Fruit fly (Drosophila melanogaster) whole organism, embryonic: Measurements from ENCODE around the gene Nnp-1.
A peak's percentile ranks its signal among the peaks of the same experiment; 100 is the strongest.

Experiments used
- CG10147 ChIP-seq: fragments of 200-800 bp; sonication (Bioruptor generic); optimal IDR thresholded peaks from 2 replicates; lab custom pipeline; 2019; ENCODE audit warnings: missing biosample characterization, mild to moderate bottlenecking, missing genetic modification characterization, moderate library complexity
- CG10321 ChIP-seq: fragments of 200-800 bp; sonication (Bioruptor generic); IDR thresholded peaks from 2 replicates; pipeline ENCODE4 v1.3.6; 2022; ENCODE audit warnings: missing biosample characterization, missing genetic modification characterization
- CG10543 ChIP-seq: fragments of 200-800 bp; sonication (Bioruptor generic); optimal IDR thresholded peaks from 3 replicates; lab custom pipeline; 2017; ENCODE audit warnings: missing biosample characterization, mild to moderate bottlenecking, missing genetic modification characterization, moderate library complexity
- CG12155 ChIP-seq: fragments of 200-800 bp; sonication (Bioruptor generic); optimal IDR thresholded peaks from 3 replicates; lab custom pipeline; 2016; ENCODE audit warnings: missing biosample characterization, missing genetic modification characterization
- CG14860 ChIP-seq: fragments of 200-800 bp; sonication (Bioruptor generic); IDR thresholded peaks from 3 replicates; pipeline ENCODE4 v1.3.6; 2022; ENCODE audit warnings: missing biosample characterization, missing genetic modification characterization; ENCODE audit not compliant: partially characterized antibody
- CG14965 ChIP-seq: fragments of 200-800 bp; sonication (Bioruptor generic); optimal IDR thresholded peaks from 2 replicates; lab custom pipeline; 2016; ENCODE audit warnings: missing biosample characterization, missing genetic modification characterization, borderline replicate concordance
- CG42726 ChIP-seq: fragments of 200-800 bp; sonication (Bioruptor generic); IDR thresholded peaks from 2 replicates; pipeline ENCODE4 v1.3.6; 2022; ENCODE audit warnings: missing biosample characterization, missing genetic modification characterization; ENCODE audit not compliant: partially characterized antibody
- CG6654 ChIP-seq: fragments of 200-800 bp; sonication (Bioruptor generic); optimal IDR thresholded peaks from 2 replicates; lab custom pipeline; 2017; ENCODE audit warnings: missing biosample characterization, mild to moderate bottlenecking, missing genetic modification characterization
- CG6689 ChIP-seq: fragments of 200-800 bp; sonication (Bioruptor generic); IDR thresholded peaks from 2 replicates; pipeline ENCODE4 v1.3.6; 2022; ENCODE audit warnings: missing biosample characterization, missing genetic modification characterization
- CG6791 ChIP-seq: fragments of 200-800 bp; sonication (Bioruptor generic); IDR thresholded peaks from 3 replicates; pipeline ENCODE4 v1.3.6; 2022; ENCODE audit warnings: missing biosample characterization, missing genetic modification characterization; ENCODE audit not compliant: partially characterized antibody
- CG6854 ChIP-seq: fragments of 200-800 bp; sonication (Bioruptor generic); optimal IDR thresholded peaks from 3 replicates; lab custom pipeline; 2017; ENCODE audit warnings: missing biosample characterization, mild to moderate bottlenecking, missing genetic modification characterization
- Dfd ChIP-seq, 2 experiments: fragments of >200 bp; optimal IDR thresholded peaks; 2 replicates each; lab custom pipeline; 2017; ENCODE audit warnings: missing biosample characterization in 2 of 2, missing genetic modification characterization in 2 of 2
- HLHmδ ChIP-seq: fragments of 200-800 bp; sonication (Bioruptor generic); optimal IDR thresholded peaks from 2 replicates; lab custom pipeline; 2018; ENCODE audit warnings: missing biosample characterization, mild to moderate bottlenecking, missing genetic modification characterization, moderate library complexity
- Hr3 ChIP-seq: fragments of 200-800 bp; sonication (Bioruptor generic); optimal IDR thresholded peaks from 3 replicates; lab custom pipeline; 2016; ENCODE audit warnings: missing biosample characterization, missing genetic modification characterization
- Hr51 ChIP-seq, 2 experiments: fragments of 200-800 bp; sonication (Bioruptor generic); optimal IDR thresholded peaks; 2 replicates in 1 of 2; 3 replicates in 1 of 2; lab custom pipeline; 2016 to 2018; ENCODE audit warnings: missing biosample characterization in 2 of 2, missing genetic modification characterization in 2 of 2, mild to moderate bottlenecking in 1 of 2, moderate library complexity in 1 of 2
- Lhr ChIP-seq: fragments of 200-800 bp; sonication (Bioruptor generic); optimal IDR thresholded peaks from 3 replicates; lab custom pipeline; 2017; ENCODE audit warnings: mild to moderate bottlenecking, missing biosample characterization, missing genetic modification reagents, missing genetic modification characterization
- Rfx ChIP-seq: fragments of 200-800 bp; sonication (Bioruptor generic); IDR thresholded peaks from 2 replicates; pipeline ENCODE4 v1.3.6; 2022; ENCODE audit warnings: missing biosample characterization, missing genetic modification characterization
- Sry-β ChIP-seq: fragments of 200-800 bp; sonication (Bioruptor generic); optimal IDR thresholded peaks from 2 replicates; lab custom pipeline; 2018; ENCODE audit warnings: missing biosample characterization, mild to moderate bottlenecking, missing genetic modification characterization, moderate library complexity
- Trl ChIP-seq, 3 experiments: fragments of >200 bp in 2 of 3; fragments of 200-800 bp in 1 of 3; sonication (Bioruptor generic) in 1 of 3; optimal IDR thresholded peaks; 2 replicates in 1 of 3; 3 replicates in 2 of 3; lab custom pipeline; 2016 to 2017; ENCODE audit warnings: missing biosample characterization in 1 of 3, missing genetic modification characterization in 1 of 3
- btn ChIP-seq: fragments of 200-800 bp; sonication (Bioruptor generic); optimal IDR thresholded peaks from 2 replicates; lab custom pipeline; 2016; ENCODE audit warnings: missing biosample characterization, missing genetic modification characterization
- crp ChIP-seq, 2 experiments: fragments of 200-800 bp; sonication (Bioruptor generic); optimal IDR thresholded peaks; 2 replicates in 1 of 2; 3 replicates in 1 of 2; lab custom pipeline; 2017; ENCODE audit warnings: missing biosample characterization in 2 of 2, missing genetic modification characterization in 2 of 2, mild to moderate bottlenecking in 1 of 2, moderate library complexity in 1 of 2
- cwo ChIP-seq: fragments of 200-800 bp; sonication (Bioruptor generic); optimal IDR thresholded peaks from 3 replicates; lab custom pipeline; 2017; ENCODE audit warnings: missing biosample characterization, missing genetic modification characterization, mild to moderate bottlenecking, moderate library complexity, missing genetic modification reagents
- disco-r ChIP-seq: fragments of 200-800 bp; sonication (Bioruptor generic); optimal IDR thresholded peaks from 2 replicates; lab custom pipeline; 2016; ENCODE audit warnings: missing biosample characterization, missing genetic modification characterization
- ewg ChIP-seq: fragments of 200-800 bp; sonication (Bioruptor generic); optimal IDR thresholded peaks from 3 replicates; lab custom pipeline; 2017; ENCODE audit warnings: mild to moderate bottlenecking, missing biosample characterization, missing genetic modification reagents, missing genetic modification characterization
- gt ChIP-seq: fragments of 200-800 bp; sonication (Bioruptor generic); IDR thresholded peaks from 2 replicates; pipeline ENCODE4 v1.3.6; 2022; ENCODE audit warnings: missing biosample characterization, missing genetic modification characterization
- hb ChIP-seq: fragments of 200-800 bp; sonication (Bioruptor generic); IDR thresholded peaks from 3 replicates; pipeline ENCODE4 v1.3.6; 2022; ENCODE audit warnings: missing biosample characterization, missing genetic modification characterization; ENCODE audit not compliant: partially characterized antibody
- lola ChIP-seq, 3 experiments: fragments of >200 bp in 2 of 3; fragments of 200-800 bp in 1 of 3; sonication (Bioruptor generic) in 1 of 3; optimal IDR thresholded peaks; 2 replicates each; lab custom pipeline; 2017 to 2019; ENCODE audit warnings: missing biosample characterization in 3 of 3, missing genetic modification characterization in 3 of 3, mild to moderate bottlenecking in 1 of 3, moderate library complexity in 1 of 3
- onecut ChIP-seq: fragments of 200-800 bp; sonication (Bioruptor generic); IDR thresholded peaks from 2 replicates; pipeline ENCODE4 v1.3.6; 2022; ENCODE audit warnings: missing biosample characterization, missing genetic modification characterization
- sens ChIP-seq: fragments of 200-800 bp; sonication (Bioruptor generic); peaks from one replicate; lab custom pipeline; 2016; ENCODE audit warnings: missing biosample characterization, missing genetic modification characterization
- sna ChIP-seq: fragments of 200-800 bp; sonication (Bioruptor generic); IDR thresholded peaks from 2 replicates; pipeline ENCODE4 v1.3.6; 2022; ENCODE audit warnings: missing biosample characterization, missing genetic modification characterization; ENCODE audit not compliant: partially characterized antibody
- tio ChIP-seq: fragments of 200-800 bp; sonication (Bioruptor generic); optimal IDR thresholded peaks from 2 replicates; lab custom pipeline; 2017; ENCODE audit warnings: missing biosample characterization, missing genetic modification characterization, inconsistent platforms
- tll ChIP-seq, 2 experiments: fragments of 200-800 bp in 1 of 2; fragments of >200 bp in 1 of 2; sonication (Bioruptor generic) in 1 of 2; optimal IDR thresholded peaks; 2 replicates each; lab custom pipeline; 2017 to 2019; ENCODE audit warnings: missing biosample characterization in 2 of 2, missing genetic modification characterization in 2 of 2, mild to moderate bottlenecking in 1 of 2, moderate library complexity in 1 of 2
- z ChIP-seq: fragments of 200-800 bp; sonication (Bioruptor generic); IDR thresholded peaks from 3 replicates; pipeline ENCODE4 v1.3.6; 2022; ENCODE audit warnings: missing biosample characterization, missing genetic modification characterization

The Nnp-1 gene

DNA sequence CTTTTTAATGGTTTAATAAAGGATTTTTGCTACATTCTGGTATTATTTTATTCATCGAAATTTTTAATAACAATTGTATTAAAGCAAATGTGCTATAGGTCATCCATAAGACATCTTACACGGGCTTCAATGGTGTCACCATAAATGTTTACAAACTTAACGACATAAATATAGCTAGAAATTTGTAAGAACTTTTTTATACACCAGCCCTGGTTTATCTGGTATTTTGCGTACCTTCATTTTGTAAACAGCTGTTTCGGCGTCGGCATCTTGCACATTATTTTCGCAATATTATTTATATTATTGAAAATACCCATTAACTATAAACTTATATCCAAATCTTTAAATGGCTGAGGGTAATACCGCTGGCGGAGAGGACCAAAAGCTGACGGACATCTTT, 1.4 kb upstream of the Nnp-1 start, which contains the start of gene Tap42 (continued):
- TF ChIP-seq lola (GFP tag; optimal IDR thresholded peaks at IDR 0.05; lab: Kevin White, UChicago), result peak in 1 of 3 experiments; percentile 20
- TF ChIP-seq CG12155 (GFP tag; lab: Kevin White, UChicago), result peak; percentile 22
- peak in 1 of 2 experiments; percentile 17 for TF ChIP-seq Hr51 (GFP tag; optimal IDR thresholded peaks at IDR 0.05; lab: Kevin White, UChicago)
- TF ChIP-seq CG10147 (GFP tag; lab: Kevin White, UChicago), result peak; percentile 0
- TF ChIP-seq CG10543 (GFP tag; lab: Kevin White, UChicago), result peak; percentile 33
- TF ChIP-seq sens, result peak; percentile 61
- TF ChIP-seq, all 482 proteins: peak for 82

DNA sequence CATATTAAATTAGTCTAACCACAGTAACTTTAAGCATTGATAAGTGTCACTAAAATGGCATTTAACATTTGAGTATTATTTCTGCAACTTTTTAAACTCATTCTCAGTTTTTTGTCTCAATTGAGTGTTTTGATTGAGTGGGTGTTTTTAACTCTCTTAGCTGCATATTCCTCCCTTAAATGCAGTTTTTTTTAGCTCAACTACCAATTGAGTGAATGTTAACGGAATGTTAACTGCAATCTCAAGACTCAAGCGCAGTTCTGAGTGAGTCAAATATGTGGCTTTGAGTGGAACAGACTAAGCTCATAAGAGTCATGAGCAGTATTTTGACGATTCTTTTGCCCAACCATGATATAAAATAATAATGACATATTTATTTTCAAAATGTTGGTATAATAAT, 3.0 kb downstream of the Nnp-1 start:
- peak; percentile 16; the same call in 1 of the 3 replicates for TF ChIP-seq CG6791 (GFP tag; lab: Robert Waterston, UW)
- no peak for TF ChIP-seq Sry-β (GFP tag; lab: Kevin White, UChicago)
- TF ChIP-seq tio (GFP tag; lab: Kevin White, UChicago), result no peak
- no peak for TF ChIP-seq HLHmδ (GFP tag; lab: Kevin White, UChicago)
- TF ChIP-seq gt (GFP tag; lab: Robert Waterston, UW), result no peak
- TF ChIP-seq CG6854, result no peak
- no peak for TF ChIP-seq CG10321 (GFP tag; lab: Robert Waterston, UW)
- TF ChIP-seq CG14965, result no peak
- TF ChIP-seq z (GFP tag; lab: Robert Waterston, UW), result peak; percentile 98
- TF ChIP-seq disco-r (GFP tag; lab: Kevin White, UChicago), result no peak
- TF ChIP-seq CG6689, result no peak
- TF ChIP-seq sna (GFP tag; lab: Robert Waterston, UW), result no peak
- no peak for TF ChIP-seq cwo
- no peak for TF ChIP-seq Rfx (GFP tag; lab: Robert Waterston, UW)
- TF ChIP-seq Lhr (GFP tag; lab: Kevin White, UChicago), result no peak

DNA sequence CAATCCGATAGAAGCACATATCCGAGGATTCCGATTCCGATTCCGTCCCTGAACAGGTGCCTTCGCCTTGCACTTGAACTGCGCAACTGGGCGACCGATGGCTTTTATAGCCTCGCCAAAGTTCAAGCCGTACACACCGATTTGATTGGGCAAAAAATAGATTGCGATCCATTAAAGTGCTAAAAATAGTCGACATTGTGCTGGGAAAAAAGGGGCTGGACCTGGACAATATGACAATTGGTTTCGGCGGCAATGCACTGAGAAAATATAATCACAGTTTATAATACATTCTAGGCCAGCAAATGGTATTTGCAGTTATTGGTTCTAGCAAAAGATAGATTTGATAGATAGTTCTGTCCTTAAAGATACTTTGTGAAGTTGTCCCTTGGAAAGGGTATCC, 4.5 kb downstream of the Nnp-1 start, which contains the start of gene CG9377:
TSS of gene CG9377 (minus strand) at position 101 of the 400 bp plus-strand sequence.
- TF ChIP-seq Dfd (GFP tag; optimal IDR thresholded peaks at IDR 0.05; lab: Kevin White, UChicago) (no peak), CG14860 (GFP tag; lab: Robert Waterston, UW) (no peak), tll (GFP tag; optimal IDR thresholded peaks at IDR 0.05; lab: Kevin White, UChicago) (no peak), Hr3 (GFP tag; lab: Kevin White, UChicago) (no peak)
- TF ChIP-seq, all 482 proteins: peak for 0

DNA sequence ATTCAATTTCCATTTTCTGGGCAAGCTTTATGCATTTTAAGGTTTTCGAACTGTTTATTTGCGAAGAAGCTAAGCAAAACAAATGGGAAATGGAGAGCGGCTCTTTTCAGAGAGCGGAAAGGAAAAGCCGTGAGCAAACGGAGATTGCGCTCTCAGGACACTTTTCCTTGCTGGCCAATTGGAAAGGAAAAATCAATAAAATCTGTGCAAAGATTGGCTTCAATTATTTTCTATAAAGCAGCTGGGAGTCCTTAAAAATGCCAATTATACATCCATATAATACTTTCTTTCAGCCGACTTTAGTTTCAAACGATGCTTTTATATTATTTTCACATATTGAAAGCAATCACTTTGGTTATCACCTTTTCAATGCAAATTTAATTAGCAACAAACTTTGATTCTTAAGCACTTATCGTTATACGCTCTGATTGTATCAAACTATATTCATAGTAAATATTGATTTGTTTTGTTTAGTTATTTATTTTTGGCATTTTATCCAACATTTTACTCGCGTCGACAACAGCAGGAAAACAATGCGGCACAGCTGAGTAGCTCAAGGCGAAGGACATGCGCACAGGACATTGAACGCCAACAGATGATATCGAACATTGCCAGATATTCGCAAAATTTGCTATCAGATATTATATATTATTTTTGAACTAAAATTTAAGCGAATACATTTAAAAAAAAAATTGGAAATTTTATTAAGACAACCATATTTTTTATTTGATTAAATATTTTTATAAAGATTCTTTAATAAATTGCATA, 11.2 kb downstream of the Nnp-1 start, which contains the start of gene CG9395:
TSS of gene CG9395 (minus strand) at position 494 of the 768 bp plus-strand sequence.
- TF ChIP-seq hb (GFP tag; lab: Robert Waterston, UW) (no peak), CG42726 (no peak), crp (GFP tag; optimal IDR thresholded peaks at IDR 0.05; lab: Kevin White, UChicago) (peak in 1 of 2 experiments; percentile 62), onecut (GFP tag; lab: Robert Waterston, UW) (peak; percentile 92), CG6654 (no peak), ewg (GFP tag; lab: Kevin White, UChicago) (peak; percentile 93), Trl (optimal IDR thresholded peaks at IDR 0.05; lab: Kevin White, UChicago) (peak; percentile 20 to 31), Trl (GFP tag; optimal IDR thresholded peaks at IDR 0.05; lab: Kevin White, UChicago) (no peak), btn (GFP tag; lab: Kevin White, UChicago) (no peak)
